Worm (Caenorhabditis elegans) whole organism, L1 larva: ENCODE data around the gene ZC250.2.

ENCODE experiments used
- C16A3.4 ChIP-seq: fragments of 150-350 bp; optimal IDR thresholded peaks from 2 replicates; lab custom pipeline; 2014; ENCODE audit warnings: missing biosample characterization, missing genetic modification characterization
- ces-1 ChIP-seq: fragments of 150-350 bp; optimal IDR thresholded peaks from 2 replicates; lab custom pipeline; 2014; ENCODE audit warnings: missing biosample characterization, missing genetic modification reagents, missing genetic modification characterization
- elt-2 ChIP-seq: sonication (generic microtip); optimal IDR thresholded peaks from 2 replicates; lab custom pipeline; 2016; ENCODE audit warnings: missing genetic modification characterization, mild to moderate bottlenecking, inconsistent platforms, missing compliant biosample characterization, missing genetic modification reagents
- elt-3 ChIP-seq, 6 experiments: fragments of 150-350 bp in 1 of 6; sonication (generic microtip); optimal IDR thresholded peaks; 2 replicates each; lab custom pipeline; 2017 to 2018; ENCODE audit warnings: missing biosample characterization in 6 of 6, missing genetic modification characterization in 6 of 6, inconsistent platforms in 1 of 6
- lin-13 ChIP-seq: fragments of 150-350 bp; optimal IDR thresholded peaks from 2 replicates; lab custom pipeline; 2014; ENCODE audit warnings: missing biosample characterization, missing genetic modification reagents, missing genetic modification characterization
- lsy-2 ChIP-seq, 2 experiments: fragments of 150-350 bp; optimal IDR thresholded peaks; 2 replicates each; lab custom pipeline; 2014; ENCODE audit warnings: missing biosample characterization in 2 of 2, missing genetic modification characterization in 2 of 2
- nhr-76 ChIP-seq: sonication (generic microtip); optimal IDR thresholded peaks from 2 replicates; lab custom pipeline; 2017; ENCODE audit warnings: missing biosample characterization, missing genetic modification characterization
- nhr-77 ChIP-seq: fragments of 150-350 bp; optimal IDR thresholded peaks from 2 replicates; lab custom pipeline; 2014; ENCODE audit warnings: missing biosample characterization, missing genetic modification characterization
- rnt-1 ChIP-seq: sonication (generic microtip); optimal IDR thresholded peaks from 2 replicates; lab custom pipeline; 2016; ENCODE audit warnings: mild to moderate bottlenecking, missing genetic modification characterization, moderate library complexity, missing compliant biosample characterization
- snpc-4 ChIP-seq: fragments of 150-350 bp; optimal IDR thresholded peaks from 2 replicates; lab custom pipeline; 2014; ENCODE audit warnings: missing biosample characterization, missing genetic modification characterization
- snu-23 ChIP-seq: sonication (generic microtip); optimal IDR thresholded peaks from 2 replicates; lab custom pipeline; 2016; ENCODE audit warnings: missing genetic modification characterization, missing compliant biosample characterization
- unc-130 ChIP-seq: fragments of 150-350 bp; optimal IDR thresholded peaks from 2 replicates; lab custom pipeline; 2017; ENCODE audit warnings: missing biosample characterization, missing genetic modification characterization, inconsistent platforms

DNA sequence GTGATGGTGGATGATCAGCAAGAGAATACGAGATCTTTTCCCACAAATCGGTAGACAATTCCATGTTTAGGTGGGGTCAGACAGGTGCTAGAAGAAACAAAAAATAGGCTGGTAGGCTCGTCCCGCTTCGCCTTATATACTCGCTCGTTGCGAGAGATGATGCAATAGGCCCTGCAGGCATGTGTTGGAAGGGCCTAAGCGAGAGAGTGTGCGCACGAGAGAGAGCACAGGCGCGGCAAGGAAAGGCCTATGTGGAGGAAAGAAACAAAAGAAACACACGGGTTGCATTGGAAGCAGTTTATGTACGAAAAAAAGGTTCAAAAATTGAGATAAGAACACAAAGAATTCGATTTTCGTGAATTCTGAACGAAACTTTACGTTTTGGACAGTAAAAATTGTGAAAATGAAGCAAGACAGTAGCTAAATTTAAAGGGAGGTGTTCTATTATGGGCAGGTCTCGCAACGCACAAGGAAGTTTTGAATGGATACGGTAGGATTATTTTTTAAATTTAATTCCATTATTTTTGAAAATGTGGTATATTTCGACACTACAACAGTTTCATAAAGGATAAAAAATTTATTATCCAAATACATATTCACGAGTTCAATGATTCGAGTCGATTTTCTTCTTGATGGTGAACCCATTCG is 11.3 kb upstream of the ZC250.2 start, which contains the start of gene F44E7.5:
- TF ChIP-seq snu-23 (GFP tag; lab: Kevin White, UChicago) (peak; percentile 72), nhr-77 (no peak), rnt-1 (tag; lab: Kevin White, UChicago) (peak; percentile 59), elt-2 (tag; lab: Kevin White, UChicago) (peak; percentile 80), elt-3 (tag; optimal IDR thresholded peaks at IDR 0.05; lab: Kevin White, UChicago) (peak in 3 of 6 experiments; percentile 11 to 74 (median 51)), C16A3.4 (peak; percentile 53), lin-13 (peak; percentile 20), lsy-2 (tag; optimal IDR thresholded peaks at IDR 0.05; lab: Kevin White, UChicago) (peak; percentile 20 to 46), unc-130 (tag; lab: Kevin White, UChicago) (no peak), ces-1 (GFP tag; lab: Kevin White, UChicago) (no peak), snpc-4 (tag; lab: Kevin White, UChicago) (no peak), nhr-76 (tag; lab: Kevin White, UChicago) (no peak)
